Fruit fly (Drosophila melanogaster) Kc167 (cell line): ENCODE measurements around the gene CG13609.
A peak's percentile ranks its signal among the peaks of the same experiment; 100 is the strongest.

Experiments used
- Myc ChIP-seq: fragments of >200 bp; optimal IDR thresholded peaks from 2 replicates; lab custom pipeline; 2017; ENCODE audit warnings: missing external identifiers
- Sin3A ChIP-seq: fragments of >200 bp; optimal IDR thresholded peaks from 2 replicates; lab custom pipeline; 2018; ENCODE audit warnings: missing external identifiers
- h ChIP-seq: fragments of >200 bp; optimal IDR thresholded peaks from 3 replicates; lab custom pipeline; 2018; ENCODE audit warnings: missing external identifiers
- insv ChIP-seq: fragments of >200 bp; optimal IDR thresholded peaks from 3 replicates; lab custom pipeline; 2018; ENCODE audit warnings: missing external identifiers
- psq ChIP-seq: fragments of >200 bp; optimal IDR thresholded peaks from 2 replicates; lab custom pipeline; 2017; ENCODE audit warnings: missing external identifiers
- ttk ChIP-seq: sonication (Bioruptor generic); optimal IDR thresholded peaks from 2 replicates; lab custom pipeline; 2017; ENCODE audit warnings: missing external identifiers

The CG13609 gene

dm6 chr3R:24267580-24268202 is 40.9 kb downstream of the CG13609 start:
- TF ChIP-seq h (no peak), ttk (lab: Kevin White, UChicago) (no peak), Myc (no peak), insv (lab: Kevin White, UChicago) (no peak), psq (lab: Kevin White, UChicago) (no peak), Sin3A (lab: Kevin White, UChicago) (no peak)

- no peak for TF ChIP-seq Myc
- no peak for TF ChIP-seq Sin3A (lab: Kevin White, UChicago)
- TF ChIP-seq h, result no peak
- no peak for TF ChIP-seq ttk (lab: Kevin White, UChicago)
- TF ChIP-seq psq (lab: Kevin White, UChicago), result no peak
- TF ChIP-seq insv (lab: Kevin White, UChicago), result no peak
These were observed 41.5 kb downstream of the CG13609 start for dm6 chr3R:24268293-24268692.

DNA sequence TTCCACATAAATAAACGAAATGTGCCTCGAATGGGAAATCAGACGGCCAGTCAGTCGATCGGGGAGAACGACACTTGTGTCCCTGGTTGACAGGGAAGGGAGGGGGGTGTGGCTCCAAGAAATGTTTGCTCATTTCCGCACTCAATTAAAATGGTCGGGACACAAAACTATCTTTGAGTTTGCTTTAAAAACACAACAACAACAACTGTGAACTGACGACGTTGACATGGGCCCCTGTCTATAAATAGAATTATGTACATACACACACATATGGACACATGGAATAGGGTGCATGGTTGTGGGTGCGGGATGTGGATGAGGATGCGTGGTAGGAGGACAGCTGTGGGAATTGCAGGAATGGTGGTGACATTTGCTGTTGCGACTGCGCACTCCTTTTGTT is 43.2 kb downstream of the CG13609 start:
- TF ChIP-seq ttk (lab: Kevin White, UChicago) (no peak), h (no peak)

- TF ChIP-seq psq (lab: Kevin White, UChicago) (no peak), h (no peak), Myc (no peak), ttk (lab: Kevin White, UChicago) (no peak)
These were observed 43.8 kb downstream of the CG13609 start for dm6 chr3R:24270578-24270977.

dm6 chr3R:24271071-24271470 is 44.2 kb downstream of the CG13609 start, which contains the start of gene jar:
jar (minus strand) TSS chr3R:24271233.
- TF ChIP-seq ttk (lab: Kevin White, UChicago), result no peak
- TF ChIP-seq h, result no peak
- TF ChIP-seq insv (lab: Kevin White, UChicago), result no peak
- TF ChIP-seq Sin3A (lab: Kevin White, UChicago), result no peak
- no peak for TF ChIP-seq psq (lab: Kevin White, UChicago)
- TF ChIP-seq Myc, result no peak

DNA sequence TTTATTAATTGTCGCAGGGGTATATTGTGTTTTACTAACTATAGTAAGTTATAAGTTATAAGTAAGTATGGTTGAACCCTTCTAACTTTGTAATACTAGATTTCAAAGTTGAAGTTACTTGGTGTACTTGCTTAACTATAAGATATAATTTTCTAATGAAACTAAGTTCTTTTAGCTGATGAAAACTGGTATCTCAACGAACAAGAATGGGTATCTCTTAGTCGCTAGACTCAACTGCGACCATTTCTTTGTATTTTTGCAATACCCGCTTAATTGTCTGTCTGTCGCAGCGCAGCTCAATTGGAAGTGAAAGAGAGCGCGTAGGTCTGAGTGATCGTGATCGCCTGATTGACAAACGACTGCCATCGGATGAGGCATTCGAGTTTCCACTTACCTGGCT is 45.4 kb downstream of the CG13609 start:
- TF ChIP-seq psq (lab: Kevin White, UChicago) (no peak), ttk (lab: Kevin White, UChicago) (no peak)

- TF ChIP-seq insv (lab: Kevin White, UChicago) (no peak), ttk (lab: Kevin White, UChicago) (no peak), h (no peak), Myc (no peak), Sin3A (lab: Kevin White, UChicago) (no peak), psq (lab: Kevin White, UChicago) (no peak)
These were observed 46.0 kb downstream of the CG13609 start, which contains the start of gene Orct2 for dm6 chr3R:24272775-24273290. Orct2 (plus strand) TSS chr3R:24273029.

- no peak for TF ChIP-seq psq (lab: Kevin White, UChicago)
- TF ChIP-seq ttk (lab: Kevin White, UChicago), result peak; percentile 99
These were observed 47.4 kb downstream of the CG13609 start for dm6 chr3R:24274212-24274611.

DNA sequence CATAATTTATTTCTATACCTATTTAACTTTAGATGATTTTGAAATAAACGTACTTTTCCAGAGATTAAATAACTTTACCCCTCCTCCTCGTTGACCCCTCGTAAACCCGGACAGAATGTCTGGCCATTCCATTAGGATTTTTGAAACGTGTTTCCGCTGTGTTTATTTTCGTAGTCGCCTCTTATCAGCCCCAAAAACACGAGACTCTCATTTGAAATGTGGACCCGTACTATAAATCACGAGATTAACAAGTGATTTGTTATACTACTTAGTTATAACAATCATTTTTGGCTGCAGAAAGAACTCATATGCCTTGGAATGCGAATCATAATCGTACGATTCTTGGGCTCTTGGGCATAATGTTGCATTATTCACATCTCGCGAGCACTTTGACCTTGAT is 48.6 kb downstream of the CG13609 start:
- TF ChIP-seq insv (lab: Kevin White, UChicago), result no peak
- TF ChIP-seq h, result no peak

DNA sequence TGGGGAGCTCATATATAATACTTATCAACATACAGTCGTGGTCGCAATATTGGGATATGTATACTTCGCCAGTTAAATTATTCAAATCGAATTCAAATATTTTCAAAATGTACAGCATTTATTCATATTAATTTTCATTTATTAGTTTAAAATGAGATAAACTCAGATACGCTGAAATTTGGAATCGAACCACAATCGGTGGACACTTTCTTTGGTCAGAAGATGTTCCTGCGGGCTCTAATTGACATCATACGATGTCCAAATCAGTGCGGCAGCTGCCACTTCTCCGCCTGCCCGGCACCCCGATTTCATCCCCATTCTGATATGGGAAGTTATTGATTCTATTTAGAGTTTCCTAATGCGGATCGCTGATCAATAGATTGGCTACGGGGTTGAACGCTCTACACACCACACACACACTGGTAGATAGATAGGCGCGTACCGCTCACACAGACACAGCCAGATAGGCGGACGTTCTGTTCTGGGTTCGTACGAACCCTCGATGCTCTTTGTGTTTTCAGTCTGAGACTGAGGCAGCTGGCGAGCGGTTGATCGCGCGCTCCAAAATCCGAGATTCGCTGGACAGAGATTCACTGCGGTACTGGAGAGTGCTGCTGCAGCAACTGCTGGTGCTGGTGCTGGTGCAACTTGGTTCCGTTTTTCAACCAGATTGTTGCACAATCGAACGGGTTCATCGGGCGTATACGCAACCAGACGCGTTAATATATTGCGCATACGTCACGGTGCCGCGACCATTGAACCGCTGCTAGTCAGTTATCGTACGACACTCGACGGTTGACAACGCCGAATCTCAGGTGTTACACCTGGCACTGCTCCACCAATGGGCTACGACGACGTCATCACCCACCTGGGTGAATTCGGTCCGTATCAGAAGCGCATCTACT is 49.5 kb downstream of the CG13609 start, which contains the start of gene Orct:
Orct (plus strand) TSS at position 157 of the 905 bp plus-strand sequence.
- TF ChIP-seq insv (lab: Kevin White, UChicago) (no peak), ttk (lab: Kevin White, UChicago) (no peak), Myc (no peak), Sin3A (lab: Kevin White, UChicago) (no peak), h (no peak), psq (lab: Kevin White, UChicago) (no peak)
